Fruit fly (Drosophila melanogaster) whole organism, wandering third instar larva: Measurements from ENCODE around the gene CG7320.

Source experiments
- Abd-B ChIP-seq: fragments of >200 bp; optimal IDR thresholded peaks from 2 replicates; lab custom pipeline; 2017; ENCODE audit warnings: missing biosample characterization, missing genetic modification characterization
- CG9705 ChIP-seq: fragments of 200-800 bp; sonication (Bioruptor generic); optimal IDR thresholded peaks from 2 replicates; lab custom pipeline; 2018; ENCODE audit warnings: missing biosample characterization, mild to moderate bottlenecking, missing genetic modification characterization
- CrebA ChIP-seq: fragments of 200-800 bp; sonication (Bioruptor generic); optimal IDR thresholded peaks from 2 replicates; lab custom pipeline; 2016; ENCODE audit warnings: missing biosample characterization, mild to moderate bottlenecking, missing genetic modification characterization, borderline replicate concordance
- Dfd ChIP-seq: fragments of >200 bp; optimal IDR thresholded peaks from 2 replicates; lab custom pipeline; 2017; ENCODE audit warnings: missing biosample characterization, missing genetic modification characterization
- Dif ChIP-seq: fragments of 200-275, 200-300 bp; sonication (Bioruptor generic); optimal IDR thresholded peaks from 2 replicates; lab custom pipeline; 2018; ENCODE audit warnings: missing biosample characterization, missing genetic modification characterization; ENCODE audit not compliant: partially characterized antibody
- GATAd ChIP-seq: sonication (Bioruptor generic); optimal IDR thresholded peaks from 2 replicates; lab custom pipeline; 2016; ENCODE audit warnings: missing biosample characterization, missing genetic modification characterization
- HLH106 ChIP-seq: fragments of 200-800 bp; optimal IDR thresholded peaks from 3 replicates; lab custom pipeline; 2019; ENCODE audit warnings: missing biosample characterization, mild to moderate bottlenecking, missing genetic modification characterization, moderate library complexity
- Hr78 ChIP-seq: fragments of >200 bp; optimal IDR thresholded peaks from 2 replicates; lab custom pipeline; 2017; ENCODE audit warnings: missing biosample characterization, missing genetic modification characterization
- Hr83 ChIP-seq: fragments of 200-300 bp; sonication (Bioruptor generic); optimal IDR thresholded peaks from 2 replicates; lab custom pipeline; 2016; ENCODE audit warnings: missing biosample characterization, mild to moderate bottlenecking, missing genetic modification characterization, moderate library complexity; ENCODE audit not compliant: poor library complexity, severe bottlenecking
- Jra ChIP-seq: sonication (Bioruptor generic); optimal IDR thresholded peaks from 2 replicates; lab custom pipeline; 2016; ENCODE audit warnings: missing biosample characterization, missing genetic modification characterization
- Mio ChIP-seq: sonication (Bioruptor generic); optimal IDR thresholded peaks from 2 replicates; lab custom pipeline; 2016; ENCODE audit warnings: missing biosample characterization, missing genetic modification characterization
- Myc ChIP-seq: fragments of >200 bp; optimal IDR thresholded peaks from 2 replicates; lab custom pipeline; 2017
- N ChIP-seq: fragments of >200 bp; optimal IDR thresholded peaks from 2 replicates; lab custom pipeline; 2018; ENCODE audit warnings: missing biosample characterization, missing external identifiers, missing genetic modification characterization
- OdsH ChIP-seq: fragments of 200-800 bp; sonication (Bioruptor generic); optimal IDR thresholded peaks from 2 replicates; lab custom pipeline; 2016; ENCODE audit warnings: missing biosample characterization, mild to moderate bottlenecking, missing genetic modification characterization
- Rel ChIP-seq, 2 experiments: fragments of 200-800 bp; sonication (Bioruptor generic) in 1 of 2; optimal IDR thresholded peaks; 2 replicates in 1 of 2; 3 replicates in 1 of 2; lab custom pipeline; 2016 to 2019; ENCODE audit warnings: mild to moderate bottlenecking in 2 of 2, missing biosample characterization in 2 of 2, missing genetic modification characterization in 2 of 2, moderate library complexity in 1 of 2
- Sp1 ChIP-seq: fragments of 200-800 bp; sonication (Bioruptor generic); optimal IDR thresholded peaks from 3 replicates; lab custom pipeline; 2019; ENCODE audit warnings: missing biosample characterization, mild to moderate bottlenecking, missing genetic modification characterization, moderate library complexity
- br ChIP-seq: fragments of 200-800 bp; sonication (Bioruptor generic); optimal IDR thresholded peaks from 2 replicates; lab custom pipeline; 2016; ENCODE audit warnings: missing biosample characterization, missing genetic modification characterization
- brk ChIP-seq: fragments of 200-800 bp; sonication (Bioruptor generic); optimal IDR thresholded peaks from 2 replicates; lab custom pipeline; 2016; ENCODE audit warnings: missing biosample characterization, mild to moderate bottlenecking, missing genetic modification characterization
- dl ChIP-seq, 2 experiments: fragments of 175-275, 200-275 bp in 1 of 2; fragments of 200-275 bp in 1 of 2; sonication (Bioruptor generic); optimal IDR thresholded peaks; lab custom pipeline; 2018; ENCODE audit warnings: mild to moderate bottlenecking in 2 of 2, missing biosample characterization in 2 of 2, missing genetic modification characterization in 2 of 2, moderate library complexity in 2 of 2; ENCODE audit not compliant: partially characterized antibody in 2 of 2, insufficient read depth in 1 of 2
- dmrt93B ChIP-seq: fragments of 200-800 bp; sonication (Bioruptor generic); optimal IDR thresholded peaks from 2 replicates; lab custom pipeline; 2018; ENCODE audit warnings: missing biosample characterization, mild to moderate bottlenecking, missing genetic modification characterization
- dsf ChIP-seq: sonication (Bioruptor generic); optimal IDR thresholded peaks from 2 replicates; lab custom pipeline; 2016; ENCODE audit warnings: missing biosample characterization, missing genetic modification characterization, borderline replicate concordance
- ey ChIP-seq: fragments of 200-800 bp; sonication (Bioruptor generic); optimal IDR thresholded peaks from 2 replicates; lab custom pipeline; 2016; ENCODE audit warnings: missing biosample characterization, missing genetic modification characterization
- foxo ChIP-seq, 2 experiments: fragments of 200-800 bp; sonication (Bioruptor generic); optimal IDR thresholded peaks; 2 replicates in 1 of 2; 3 replicates in 1 of 2; lab custom pipeline; 2016 to 2017; ENCODE audit warnings: missing biosample characterization in 2 of 2, missing genetic modification characterization in 2 of 2
- fru ChIP-seq: fragments of 200-800 bp; sonication (Bioruptor generic); optimal IDR thresholded peaks from 3 replicates; lab custom pipeline; 2016; ENCODE audit warnings: missing biosample characterization, mild to moderate bottlenecking, missing genetic modification characterization
- h ChIP-seq: fragments of 200-800 bp; sonication (Bioruptor generic); optimal IDR thresholded peaks from 3 replicates; lab custom pipeline; 2016; ENCODE audit warnings: missing biosample characterization, mild to moderate bottlenecking, missing genetic modification characterization
- jim ChIP-seq: fragments of 175-275, 200-325 bp; sonication (Bioruptor generic); optimal IDR thresholded peaks from 2 replicates; lab custom pipeline; 2016; ENCODE audit warnings: missing biosample characterization, mild to moderate bottlenecking, missing genetic modification characterization
- lola ChIP-seq: fragments of >200 bp; optimal IDR thresholded peaks from 2 replicates; lab custom pipeline; 2017; ENCODE audit warnings: missing biosample characterization, missing genetic modification characterization
- psq ChIP-seq: fragments of 200-800 bp; sonication (Bioruptor generic); optimal IDR thresholded peaks from 3 replicates; lab custom pipeline; 2017; ENCODE audit warnings: missing biosample characterization, mild to moderate bottlenecking, missing genetic modification characterization, moderate library complexity
- rgr ChIP-seq: fragments of 200-800 bp; sonication (Bioruptor generic); optimal IDR thresholded peaks from 3 replicates; lab custom pipeline; 2016; ENCODE audit warnings: missing biosample characterization, mild to moderate bottlenecking, missing genetic modification characterization
- sv ChIP-seq: fragments of 200-800 bp; sonication (Bioruptor generic); optimal IDR thresholded peaks from 3 replicates; lab custom pipeline; 2016; ENCODE audit warnings: missing biosample characterization, missing genetic modification characterization
- tai ChIP-seq: sonication (Bioruptor generic); optimal IDR thresholded peaks from 2 replicates; lab custom pipeline; 2016; ENCODE audit warnings: missing biosample characterization, missing genetic modification characterization
- woc ChIP-seq: sonication (Bioruptor generic); optimal IDR thresholded peaks from 2 replicates; lab custom pipeline; 2016; ENCODE audit warnings: missing biosample characterization, mild to moderate bottlenecking, missing genetic modification characterization

CG7320 gene

dm6 chr3L:18235825-18236647 is 34.7 kb downstream of the CG7320 start (continued):
- TF ChIP-seq ey (GFP tag; lab: Kevin White, UChicago) (peak; percentile 98), HLH106 (peak; percentile 95), Dif (GFP tag; lab: Kevin White, UChicago) (peak; percentile 4)

- peak; percentile 45 for TF ChIP-seq fru
- no peak for TF ChIP-seq CG9705 (GFP tag; lab: Kevin White, UChicago)
- TF ChIP-seq foxo (GFP tag; optimal IDR thresholded peaks at IDR 0.05; lab: Kevin White, UChicago) = peak in 1 of 2 experiments; percentile 69
- no peak for TF ChIP-seq jim (GFP tag; lab: Kevin White, UChicago)
These were observed 35.3 kb downstream of the CG7320 start for dm6 chr3L:18236648-18236980.

DNA sequence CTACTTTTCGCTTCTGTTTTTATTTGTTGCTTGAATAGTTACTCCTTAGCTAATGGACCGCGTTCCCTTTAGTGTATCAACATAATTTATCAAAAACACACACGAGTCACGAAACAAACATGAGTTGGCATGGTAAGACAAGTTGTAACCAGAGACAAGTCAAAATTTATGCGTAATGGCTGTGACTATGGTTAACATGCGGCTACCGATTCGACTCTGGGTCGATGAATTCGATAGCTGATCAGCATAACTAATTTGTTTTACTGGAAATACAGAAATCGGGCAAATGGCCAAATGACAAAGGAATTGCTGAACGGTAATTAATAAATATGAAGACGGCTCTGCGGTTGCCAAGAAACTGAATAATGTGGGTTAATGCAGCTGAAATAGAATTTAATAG is 36.5 kb downstream of the CG7320 start:
- TF ChIP-seq OdsH (GFP tag; lab: Kevin White, UChicago) (no peak), Dfd (GFP tag; lab: Kevin White, UChicago) (no peak), fru (no peak), Dif (GFP tag; lab: Kevin White, UChicago) (no peak), rgr (no peak), Mio (no peak), GATAd (GFP tag; lab: Kevin White, UChicago) (no peak), Hr83 (GFP tag; lab: Kevin White, UChicago) (no peak), tai (no peak), psq (no peak), Rel (GFP tag; optimal IDR thresholded peaks at IDR 0.05; lab: Kevin White, UChicago) (no peak), Rel (tag; optimal IDR thresholded peaks at IDR 0.05; lab: Kevin White, UChicago) (no peak), woc (GFP tag; lab: Kevin White, UChicago) (no peak), jim (GFP tag; lab: Kevin White, UChicago) (no peak), dmrt93B (GFP tag; lab: Kevin White, UChicago) (no peak), Myc (lab: Kevin White, UChicago) (no peak), lola (GFP tag; lab: Kevin White, UChicago) (no peak), h (GFP tag; lab: Kevin White, UChicago) (no peak), br (no peak), Jra (GFP tag; lab: Kevin White, UChicago) (no peak), HLH106 (no peak)

- TF ChIP-seq fru = peak; percentile 27
- no peak for TF ChIP-seq Jra (GFP tag; lab: Kevin White, UChicago)
- TF ChIP-seq CrebA (GFP tag; lab: Kevin White, UChicago) = no peak
- TF ChIP-seq rgr = peak; percentile 35
- TF ChIP-seq psq = no peak
- TF ChIP-seq woc (GFP tag; lab: Kevin White, UChicago) = peak; percentile 10
- peak; percentile 46 for TF ChIP-seq h (GFP tag; lab: Kevin White, UChicago)
- TF ChIP-seq Dif (GFP tag; lab: Kevin White, UChicago) = no peak
- TF ChIP-seq Sp1 (GFP tag; lab: Kevin White, UChicago) = no peak
- TF ChIP-seq CG9705 (GFP tag; lab: Kevin White, UChicago) = no peak
- TF ChIP-seq lola (GFP tag; lab: Kevin White, UChicago) = no peak
- TF ChIP-seq GATAd (GFP tag; lab: Kevin White, UChicago) = no peak
- no peak for TF ChIP-seq HLH106
- TF ChIP-seq Hr83 (GFP tag; lab: Kevin White, UChicago) = no peak
- TF ChIP-seq OdsH (GFP tag; lab: Kevin White, UChicago) = peak; percentile 12
- TF ChIP-seq dl (GFP tag; optimal IDR thresholded peaks at IDR 0.05; lab: Kevin White, UChicago; ENCODE audit: insufficient read depth in 1 of 2, partially characterized antibody in 2 of 2) = no peak
- TF ChIP-seq br = peak; percentile 32
- no peak for TF ChIP-seq Abd-B (GFP tag; lab: Kevin White, UChicago)
- TF ChIP-seq foxo (GFP tag; optimal IDR thresholded peaks at IDR 0.05; lab: Kevin White, UChicago) = peak in 1 of 2 experiments; percentile 49
- TF ChIP-seq N (GFP tag; lab: Kevin White, UChicago) = no peak
- no peak for TF ChIP-seq Hr78 (GFP tag; lab: Kevin White, UChicago)
- peak; percentile 7 for TF ChIP-seq ey (GFP tag; lab: Kevin White, UChicago)
- TF ChIP-seq dsf (GFP tag; lab: Kevin White, UChicago) = no peak
- TF ChIP-seq brk (GFP tag; lab: Kevin White, UChicago) = no peak
- peak; percentile 47 for TF ChIP-seq sv (GFP tag; lab: Kevin White, UChicago)
These were observed 37.3 kb downstream of the CG7320 start for dm6 chr3L:18238568-18238967.
